Worm (Caenorhabditis elegans) whole organism, mixed stage, embryonic: ENCODE results near the gene fbxa-211.
A peak's percentile ranks its signal among the peaks of the same experiment; 100 is the strongest.

Experiments
- M03D4.4 ChIP-seq: sonication (generic microtip); optimal IDR thresholded peaks from 2 replicates; lab custom pipeline; 2017; ENCODE audit warnings: mild to moderate bottlenecking, missing genetic modification characterization, missing compliant biosample characterization
- bed-3 ChIP-seq: fragments of 200-800 bp; sonication (Bioruptor generic); optimal IDR thresholded peaks from 3 replicates; lab custom pipeline; 2018; ENCODE audit warnings: mild to moderate bottlenecking, missing genetic modification characterization, moderate library complexity, missing compliant biosample characterization
- blmp-1 ChIP-seq: fragments of 150-350 bp; optimal IDR thresholded peaks from 2 replicates; lab custom pipeline; 2014; ENCODE audit warnings: missing biosample characterization, missing genetic modification characterization
- ceh-39 ChIP-seq: fragments of 150-350 bp; optimal IDR thresholded peaks from 2 replicates; lab custom pipeline; 2014; ENCODE audit warnings: missing biosample characterization, missing genetic modification characterization
- ceh-43 ChIP-seq: fragments of 200-800 bp; sonication (Bioruptor generic); optimal IDR thresholded peaks from 2 replicates; lab custom pipeline; 2018; ENCODE audit warnings: mild to moderate bottlenecking, missing genetic modification characterization, moderate library complexity, missing compliant biosample characterization
- ces-1 ChIP-seq: fragments of 150-350 bp; optimal IDR thresholded peaks from 2 replicates; lab custom pipeline; 2014; ENCODE audit warnings: missing biosample characterization, missing genetic modification reagents, missing genetic modification characterization
- cnd-1 ChIP-seq: fragments of 200-800 bp; sonication (Bioruptor generic); optimal IDR thresholded peaks from 2 replicates; lab custom pipeline; 2018; ENCODE audit warnings: mild to moderate bottlenecking, missing genetic modification characterization, missing compliant biosample characterization
- drap-1 ChIP-seq: fragments of 200-800 bp; sonication (Bioruptor generic); optimal IDR thresholded peaks from 3 replicates; lab custom pipeline; 2018; ENCODE audit warnings: mild to moderate bottlenecking, missing genetic modification characterization, missing compliant biosample characterization
- elt-1 ChIP-seq: sonication (generic microtip); optimal IDR thresholded peaks from 2 replicates; lab custom pipeline; 2017; ENCODE audit warnings: missing genetic modification characterization, mild to moderate bottlenecking, missing compliant biosample characterization, antibody characterized with exemption, moderate library complexity, borderline replicate concordance; ENCODE audit not compliant: insufficient read depth
- elt-3 ChIP-seq: fragments of 150-350 bp; optimal IDR thresholded peaks from 2 replicates; lab custom pipeline; 2014; ENCODE audit warnings: missing biosample characterization, missing genetic modification characterization
- flh-1 ChIP-seq: fragments of 200-800 bp; sonication (Bioruptor generic); optimal IDR thresholded peaks from 2 replicates; lab custom pipeline; 2018; ENCODE audit warnings: mild to moderate bottlenecking, missing genetic modification characterization, moderate library complexity, missing compliant biosample characterization
- hlh-1 ChIP-seq: fragments of 150-350 bp; optimal IDR thresholded peaks from 2 replicates; lab custom pipeline; 2014; ENCODE audit warnings: missing biosample characterization, missing genetic modification reagents, missing genetic modification characterization
- lin-13 ChIP-seq: fragments of 150-350 bp; optimal IDR thresholded peaks from 2 replicates; lab custom pipeline; 2014; ENCODE audit warnings: missing biosample characterization, missing genetic modification characterization
- lsy-2 ChIP-seq: fragments of 150-350 bp; optimal IDR thresholded peaks from 2 replicates; lab custom pipeline; 2014; ENCODE audit warnings: missing biosample characterization, missing genetic modification characterization
- mab-5 ChIP-seq: fragments of 150-350 bp; optimal IDR thresholded peaks from 2 replicates; lab custom pipeline; 2014; ENCODE audit warnings: missing biosample characterization, missing genetic modification characterization
- mep-1 ChIP-seq: fragments of 150-350 bp; optimal IDR thresholded peaks from 2 replicates; lab custom pipeline; 2017; ENCODE audit warnings: missing biosample characterization, missing genetic modification reagents, missing genetic modification characterization, inconsistent platforms
- mls-2 ChIP-seq: sonication (generic microtip); optimal IDR thresholded peaks from 2 replicates; lab custom pipeline; 2016; ENCODE audit warnings: mild to moderate bottlenecking, missing genetic modification characterization, moderate library complexity, missing compliant biosample characterization
- nhr-12 ChIP-seq: fragments of 150-350 bp; optimal IDR thresholded peaks from 2 replicates; lab custom pipeline; 2014; ENCODE audit warnings: missing biosample characterization, missing genetic modification characterization
- nhr-2 ChIP-seq: fragments of 150-350 bp; optimal IDR thresholded peaks from 2 replicates; lab custom pipeline; 2014; ENCODE audit warnings: missing biosample characterization, missing genetic modification characterization
- nhr-237 ChIP-seq: fragments of 150-350 bp; optimal IDR thresholded peaks from 2 replicates; lab custom pipeline; 2014; ENCODE audit warnings: missing biosample characterization, missing genetic modification characterization
- nhr-28 ChIP-seq: fragments of 150-350 bp; optimal IDR thresholded peaks from 2 replicates; lab custom pipeline; 2014; ENCODE audit warnings: missing biosample characterization, missing genetic modification characterization
- nhr-76 ChIP-seq: sonication (generic microtip); optimal IDR thresholded peaks from 2 replicates; lab custom pipeline; 2017; ENCODE audit warnings: missing biosample characterization, missing genetic modification characterization
- sem-2 ChIP-seq: fragments of 200-800 bp; sonication (Bioruptor generic); optimal IDR thresholded peaks from 2 replicates; lab custom pipeline; 2018; ENCODE audit warnings: mild to moderate bottlenecking, missing genetic modification characterization, missing compliant biosample characterization
- snpc-4 ChIP-seq: fragments of 150-350 bp; optimal IDR thresholded peaks from 2 replicates; lab custom pipeline; 2014; ENCODE audit warnings: missing biosample characterization, missing genetic modification characterization
- sptf-1 ChIP-seq: sonication (generic microtip); optimal IDR thresholded peaks from 2 replicates; lab custom pipeline; 2017; ENCODE audit warnings: mild to moderate bottlenecking, missing genetic modification characterization, moderate library complexity, missing compliant biosample characterization
- tbx-8 ChIP-seq: fragments of 200-800 bp; sonication (Bioruptor generic); optimal IDR thresholded peaks from 2 replicates; lab custom pipeline; 2018; ENCODE audit warnings: mild to moderate bottlenecking, missing genetic modification characterization, moderate library complexity, missing compliant biosample characterization
- unc-120 ChIP-seq: sonication (generic microtip); optimal IDR thresholded peaks from 2 replicates; lab custom pipeline; 2017; ENCODE audit warnings: missing genetic modification characterization, missing compliant biosample characterization; ENCODE audit not compliant: poor library complexity, severe bottlenecking
- unc-39 ChIP-seq: fragments of 150-350 bp; optimal IDR thresholded peaks from 2 replicates; lab custom pipeline; 2014; ENCODE audit warnings: missing biosample characterization, missing genetic modification characterization
- unc-62 ChIP-seq: fragments of 150-350 bp; optimal IDR thresholded peaks from 2 replicates; lab custom pipeline; 2014; ENCODE audit warnings: missing biosample characterization, missing genetic modification reagents, missing genetic modification characterization
- zip-8 ChIP-seq: fragments of 150-350 bp; optimal IDR thresholded peaks from 2 replicates; lab custom pipeline; 2014; ENCODE audit warnings: missing biosample characterization, missing genetic modification characterization
- ztf-11 ChIP-seq: fragments of 150-350 bp; optimal IDR thresholded peaks from 2 replicates; lab custom pipeline; 2014; ENCODE audit warnings: missing biosample characterization, missing genetic modification characterization

The fbxa-211 gene

ce11 chrV:18107969-18108368 is 19.4 kb upstream of the fbxa-211 start, which contains the start of gene Y37H2A.1:
TSS of gene Y37H2A.1 (plus strand) at chrV:18108269.
- TF ChIP-seq ceh-43 (no peak), mab-5 (tag; lab: Kevin White, UChicago) (no peak), elt-3 (no peak), mls-2 (tag; lab: Kevin White, UChicago) (no peak), hlh-1 (tag; lab: Kevin White, UChicago) (no peak), ztf-11 (tag; lab: Kevin White, UChicago) (no peak), drap-1 (no peak), cnd-1 (tag; lab: Kevin White, UChicago) (no peak), tbx-8 (no peak), zip-8 (no peak)

ce11 chrV:18109449-18109848 is 17.9 kb upstream of the fbxa-211 start:
- peak; percentile 25 for TF ChIP-seq ces-1 (GFP tag; lab: Kevin White, UChicago)
- no peak for TF ChIP-seq blmp-1 (tag; lab: Kevin White, UChicago)

- TF ChIP-seq mls-2 (tag; lab: Kevin White, UChicago) (no peak), nhr-28 (tag; lab: Kevin White, UChicago) (no peak), hlh-1 (tag; lab: Kevin White, UChicago) (no peak), nhr-76 (tag; lab: Kevin White, UChicago) (no peak), cnd-1 (tag; lab: Kevin White, UChicago) (no peak), snpc-4 (tag; lab: Kevin White, UChicago) (no peak), mep-1 (no peak), ces-1 (GFP tag; lab: Kevin White, UChicago) (no peak), ztf-11 (tag; lab: Kevin White, UChicago) (no peak), unc-39 (no peak), sem-2 (no peak), nhr-12 (tag; lab: Kevin White, UChicago) (no peak), ceh-39 (tag; lab: Kevin White, UChicago) (no peak), M03D4.4 (tag; lab: Kevin White, UChicago) (no peak), nhr-237 (tag; lab: Kevin White, UChicago) (no peak), unc-62 (GFP tag; lab: Kevin White, UChicago) (no peak), drap-1 (no peak), blmp-1 (tag; lab: Kevin White, UChicago) (no peak)
- TF ChIP-seq, all 35 proteins: peak for 0
Measured at ce11 chrV:18123639-18124038, 3.7 kb upstream of the fbxa-211 start, which contains the start of gene fbxa-107. TSS of gene fbxa-107 (plus strand) at chrV:18123939.

- TF ChIP-seq bed-3, result no peak
- no peak for TF ChIP-seq ceh-43
- no peak for TF ChIP-seq nhr-12 (tag; lab: Kevin White, UChicago)
- TF ChIP-seq snpc-4 (tag; lab: Kevin White, UChicago), result no peak
- no peak for TF ChIP-seq unc-39
- no peak for TF ChIP-seq lin-13 (tag; lab: Kevin White, UChicago)
- no peak for TF ChIP-seq elt-1 (tag; lab: Kevin White, UChicago)
- TF ChIP-seq nhr-237 (tag; lab: Kevin White, UChicago), result no peak
- TF ChIP-seq mls-2 (tag; lab: Kevin White, UChicago), result no peak
- TF ChIP-seq zip-8, result no peak
- no peak for TF ChIP-seq tbx-8
- no peak for TF ChIP-seq nhr-2 (tag; lab: Kevin White, UChicago)
- TF ChIP-seq mep-1, result no peak
- no peak for TF ChIP-seq sem-2
- no peak for TF ChIP-seq elt-3
- no peak for TF ChIP-seq unc-120 (tag; lab: Kevin White, UChicago)
- TF ChIP-seq flh-1, result no peak
- no peak for TF ChIP-seq ceh-39 (tag; lab: Kevin White, UChicago)
- no peak for TF ChIP-seq sptf-1
Measured at ce11 chrV:18125075-18125474, 2.2 kb upstream of the fbxa-211 start, which contains the start of gene fbxa-210. TSS of gene fbxa-210 (plus strand) at chrV:18125375.

- TF ChIP-seq ztf-11 (tag; lab: Kevin White, UChicago) (no peak), ceh-39 (tag; lab: Kevin White, UChicago) (no peak), nhr-76 (tag; lab: Kevin White, UChicago) (no peak), sem-2 (no peak), ceh-43 (no peak), flh-1 (no peak), drap-1 (no peak), blmp-1 (tag; lab: Kevin White, UChicago) (no peak), cnd-1 (tag; lab: Kevin White, UChicago) (no peak), nhr-2 (tag; lab: Kevin White, UChicago) (no peak), lsy-2 (tag; lab: Kevin White, UChicago) (no peak), bed-3 (no peak), tbx-8 (no peak)
Measured at ce11 chrV:18128545-18128944, 1.2 kb downstream of the fbxa-211 start.
